Fruit fly (Drosophila melanogaster): ENCODE measurements around the gene CG4553.
A peak's percentile ranks its signal among the peaks of the same experiment; 100 is the strongest.

Gene CG4553

dm6 chr3R:25476744-25477143 is at the start of gene CG4553, which contains the start of gene MED28 (continued):
- TF ChIP-seq Vsx1 (GFP tag; optimal IDR thresholded peaks at IDR 0.05), result no peak
- TF ChIP-seq Dref (GFP tag; IDR thresholded peaks at IDR 0.05), result peak; percentile 85
- TF ChIP-seq E2f1 (GFP tag; IDR thresholded peaks at IDR 0.05), result no peak; the same call in 1 of the 2 replicates
- no peak for TF ChIP-seq Side (GFP tag; optimal IDR thresholded peaks at IDR 0.05)
- no peak for TF ChIP-seq Meics (GFP tag; optimal IDR thresholded peaks at IDR 0.05)
- no peak for TF ChIP-seq Oaz (GFP tag; IDR thresholded peaks at IDR 0.05)
- no peak for TF ChIP-seq CG1832 (GFP tag; optimal IDR thresholded peaks at IDR 0.05)
- TF ChIP-seq chif (GFP tag; optimal IDR thresholded peaks at IDR 0.05), result no peak
- no peak for TF ChIP-seq PHDP (tag; optimal IDR thresholded peaks at IDR 0.05)
- no peak for TF ChIP-seq CG12155 (GFP tag; optimal IDR thresholded peaks at IDR 0.05)
- no peak for TF ChIP-seq Dip2 (GFP tag; IDR thresholded peaks at IDR 0.05)
- TF ChIP-seq twi (tag; optimal IDR thresholded peaks at IDR 0.05), result no peak
- TF ChIP-seq CG3163 (GFP tag; optimal IDR thresholded peaks at IDR 0.05), result no peak
- no peak for TF ChIP-seq CG10209 (GFP tag; optimal IDR thresholded peaks at IDR 0.05)
- no peak for TF ChIP-seq CG11398 (GFP tag; optimal IDR thresholded peaks at IDR 0.05)
- no peak for TF ChIP-seq Ptx1 (GFP tag; IDR thresholded peaks at IDR 0.05)
- no peak for TF ChIP-seq HHEX (GFP tag; optimal IDR thresholded peaks at IDR 0.05)
- no peak for TF ChIP-seq CG4360 (GFP tag; IDR thresholded peaks at IDR 0.05)
- no peak for TF ChIP-seq Sry-β (GFP tag; optimal IDR thresholded peaks at IDR 0.05)
- TF ChIP-seq CG10267 (tag; optimal IDR thresholded peaks at IDR 0.05), result peak; percentile 1
- no peak for TF ChIP-seq ac (GFP tag; optimal IDR thresholded peaks at IDR 0.05)
- no peak for TF ChIP-seq dmrt11E (tag; optimal IDR thresholded peaks at IDR 0.05)
- TF ChIP-seq emc (GFP tag; optimal IDR thresholded peaks at IDR 0.05), result no peak
- no peak for TF ChIP-seq zen (tag; optimal IDR thresholded peaks at IDR 0.05)
- no peak for TF ChIP-seq dan (GFP tag; IDR thresholded peaks at IDR 0.05)
- TF ChIP-seq Optix (GFP tag; IDR thresholded peaks at IDR 0.05), result no peak
- TF ChIP-seq CG13624 (GFP tag; optimal IDR thresholded peaks at IDR 0.05), result no peak
- no peak for TF ChIP-seq CG33213 (GFP tag; optimal IDR thresholded peaks at IDR 0.05)
- TF ChIP-seq HLH3B (GFP tag; IDR thresholded peaks at IDR 0.05), result no peak
- no peak for TF ChIP-seq CG11085 (GFP tag; IDR thresholded peaks at IDR 0.05)
- no peak for TF ChIP-seq CG1233 (GFP tag; optimal IDR thresholded peaks at IDR 0.05)
- TF ChIP-seq NFAT (GFP tag; IDR thresholded peaks at IDR 0.05), result no peak
- TF ChIP-seq sim (GFP tag; IDR thresholded peaks at IDR 0.05), result no peak
- TF ChIP-seq Deaf1 (tag; optimal IDR thresholded peaks at IDR 0.05), result no peak
- TF ChIP-seq slbo (GFP tag; IDR thresholded peaks at IDR 0.05), result no peak
- no peak for TF ChIP-seq CG4328 (GFP tag; optimal IDR thresholded peaks at IDR 0.05)
- no peak for TF ChIP-seq maf-S (GFP tag; optimal IDR thresholded peaks at IDR 0.05)
- TF ChIP-seq Lhr (GFP tag; optimal IDR thresholded peaks at IDR 0.05), result no peak
- no peak for TF ChIP-seq CG11696 (GFP tag; IDR thresholded peaks at IDR 0.05)
- TF ChIP-seq grn (GFP tag; optimal IDR thresholded peaks at IDR 0.05), result no peak
- no peak for TF ChIP-seq en (GFP tag; optimal IDR thresholded peaks at IDR 0.05)
- no peak for TF ChIP-seq insv (GFP tag; optimal IDR thresholded peaks at IDR 0.05)
- TF ChIP-seq CG13894 (tag; optimal IDR thresholded peaks at IDR 0.05), result no peak
- TF ChIP-seq pan (optimal IDR thresholded peaks at IDR 0.05), result no peak
- TF ChIP-seq pan (GFP tag; optimal IDR thresholded peaks at IDR 0.05 in 1 of 2, IDR thresholded peaks at IDR 0.05 in 1 of 2), result no peak
- no peak for TF ChIP-seq CG4404 (GFP tag; IDR thresholded peaks at IDR 0.05)
- TF ChIP-seq Hsf (GFP tag; optimal IDR thresholded peaks at IDR 0.05), result no peak
- TF ChIP-seq tap (tag; optimal IDR thresholded peaks at IDR 0.05), result no peak
- no peak for TF ChIP-seq CG9609 (GFP tag; optimal IDR thresholded peaks at IDR 0.05)
- no peak for TF ChIP-seq CG43689 (GFP tag; IDR thresholded peaks at IDR 0.05)
- TF ChIP-seq pfk (GFP tag; optimal IDR thresholded peaks at IDR 0.05), result no peak
- TF ChIP-seq Xrp1 (GFP tag; IDR thresholded peaks at IDR 0.05), result no peak
- TF ChIP-seq Hmx (GFP tag; optimal IDR thresholded peaks at IDR 0.05), result no peak
- no peak for TF ChIP-seq danr (GFP tag; IDR thresholded peaks at IDR 0.05)

Data from whole organism, embryonic.